Worm (Caenorhabditis elegans): ENCODE measurements around the gene pro-2.
A peak's percentile ranks its signal among the peaks of the same experiment; 100 is the strongest.

pro-2 gene

ce11 chrII:10357468-10358007 is 12.6 kb upstream of the pro-2 start, which contains the start of gene C07E3.3:
Gene C07E3.3 (minus strand): TSS chrII:10357518.
- TF ChIP-seq vab-15 (tag; optimal IDR thresholded peaks at IDR 0.05) (no peak), nhr-12 (tag; optimal IDR thresholded peaks at IDR 0.05) (no peak), efl-1 (optimal IDR thresholded peaks at IDR 0.05) (no peak), efl-1 (GFP tag; optimal IDR thresholded peaks at IDR 0.05 in 1 of 2) (peak in 1 of 2 experiments; percentile 92), grh-1 (GFP tag; IDR thresholded peaks at IDR 0.05) (no peak), ceh-8 (GFP tag; optimal IDR thresholded peaks at IDR 0.05) (no peak)

ce11 chrII:10351963-10352362 is 7.1 kb upstream of the pro-2 start, which contains the start of gene C07E3.8:
Gene C07E3.8 (plus strand): TSS chrII:10352263.
- TF ChIP-seq nhr-85 (tag) (no peak), C16A3.4 (tag; optimal IDR thresholded peaks at IDR 0.05) (no peak), unc-62 (GFP tag; optimal IDR thresholded peaks at IDR 0.05) (no peak), fos-1 (tag; optimal IDR thresholded peaks at IDR 0.05) (no peak), mab-9 (GFP tag; IDR thresholded peaks at IDR 0.05) (no peak), unc-98 (GFP tag; IDR thresholded peaks at IDR 0.05) (no peak), nhr-12 (tag; optimal IDR thresholded peaks at IDR 0.05) (no peak), ces-1 (GFP tag; optimal IDR thresholded peaks at IDR 0.05) (no peak)

- peak; percentile 28 for TF ChIP-seq fos-1 (tag; optimal IDR thresholded peaks at IDR 0.05)
- no peak for TF ChIP-seq tbx-2 (tag; optimal IDR thresholded peaks at IDR 0.05)
- peak; percentile 39 for TF ChIP-seq rnt-1 (tag; optimal IDR thresholded peaks at IDR 0.05)
- TF ChIP-seq unc-130 (tag; optimal IDR thresholded peaks at IDR 0.05) = peak; percentile 27
- TF ChIP-seq xbp-1 (tag; optimal IDR thresholded peaks at IDR 0.05) = peak; percentile 28
- TF ChIP-seq blmp-1 (tag; optimal IDR thresholded peaks at IDR 0.05) = peak; percentile 18
- peak; percentile 11 for TF ChIP-seq nhr-71 (tag; optimal IDR thresholded peaks at IDR 0.05)
- peak; percentile 50 for TF ChIP-seq snu-23 (GFP tag; optimal IDR thresholded peaks at IDR 0.05)
- peak in 1 of 6 experiments; percentile 21 for TF ChIP-seq elt-3 (tag; optimal IDR thresholded peaks at IDR 0.05)
- TF ChIP-seq hlh-4 (tag; optimal IDR thresholded peaks at IDR 0.05) = no peak
- TF ChIP-seq nhr-20 (tag; optimal IDR thresholded peaks at IDR 0.05) = peak; percentile 20
- TF ChIP-seq F16B12.6 (tag; optimal IDR thresholded peaks at IDR 0.05) = peak; percentile 33
- peak; percentile 27 to 81 for TF ChIP-seq lsy-2 (tag; optimal IDR thresholded peaks at IDR 0.05)
- TF ChIP-seq hpl-2 (GFP tag; optimal IDR thresholded peaks at IDR 0.05) = no peak
- TF ChIP-seq dpl-1 (GFP tag; optimal IDR thresholded peaks at IDR 0.05) = peak; percentile 90 to 96 (median 93)
- TF ChIP-seq aly-2 (tag; optimal IDR thresholded peaks at IDR 0.05) = no peak
- TF ChIP-seq sptf-1 (tag; optimal IDR thresholded peaks at IDR 0.05) = no peak
- TF ChIP-seq mab-9 (GFP tag; IDR thresholded peaks at IDR 0.05) = peak; percentile 39; the same call in 1 of the 2 replicates
- peak; percentile 41 for TF ChIP-seq lin-15B (tag; optimal IDR thresholded peaks at IDR 0.05)
- peak; percentile 28 for TF ChIP-seq skn-1 (tag; optimal IDR thresholded peaks at IDR 0.05)
- 0 out of 2 replicates have a peak, but pooled peaks have one; percentile 8 for TF ChIP-seq isw-1 (GFP tag; IDR thresholded peaks at IDR 0.05)
- peak in 2 of 3 experiments; percentile 23 to 24 for TF ChIP-seq ceh-82 (tag; optimal IDR thresholded peaks at IDR 0.05)
- peak; percentile 94 to 98 for TF ChIP-seq lin-35 (GFP tag; optimal IDR thresholded peaks at IDR 0.05)
- TF ChIP-seq ets-5 (GFP tag; IDR thresholded peaks at IDR 0.05) = no peak
- peak; percentile 41 for TF ChIP-seq C16A3.4 (tag; optimal IDR thresholded peaks at IDR 0.05)
- peak; percentile 94 to 97 for TF ChIP-seq efl-1 (optimal IDR thresholded peaks at IDR 0.05)
- peak; percentile 94 to 99 for TF ChIP-seq efl-1 (GFP tag; optimal IDR thresholded peaks at IDR 0.05 in 1 of 2)
Observed at ce11 chrII:10350487-10350886, 5.6 kb upstream of the pro-2 start, which contains the start of gene C07E3.9. Gene C07E3.9 (plus strand): TSS chrII:10350756.

- TF ChIP-seq rnt-1 (tag; optimal IDR thresholded peaks at IDR 0.05) (peak; percentile 27), nhr-76 (tag; optimal IDR thresholded peaks at IDR 0.05) (no peak), efl-1 (optimal IDR thresholded peaks at IDR 0.05) (no peak), efl-1 (GFP tag; optimal IDR thresholded peaks at IDR 0.05 in 1 of 2) (peak in 1 of 2 experiments; percentile 91), nhr-71 (tag; optimal IDR thresholded peaks at IDR 0.05) (peak; percentile 39), mdl-1 (tag; optimal IDR thresholded peaks at IDR 0.05) (no peak), nhr-11 (tag; optimal IDR thresholded peaks at IDR 0.05) (no peak), nhr-237 (tag; optimal IDR thresholded peaks at IDR 0.05) (no peak), lsy-2 (tag; optimal IDR thresholded peaks at IDR 0.05) (peak in 1 of 2 experiments; percentile 2)
Observed at ce11 chrII:10349915-10350314, 5.0 kb upstream of the pro-2 start, which contains the start of gene stip-1. Gene stip-1 (minus strand): TSS chrII:10350012.
